Fruit fly (Drosophila melanogaster) whole organism, wandering third instar larva: ENCODE measurements around the gene Cdk2.

Experiments used
- Abd-B ChIP-seq: fragments of >200 bp; optimal IDR thresholded peaks from 2 replicates; lab custom pipeline; 2017; ENCODE audit warnings: missing biosample characterization, missing genetic modification characterization
- CG32264 ChIP-seq: fragments of 200-800 bp; sonication (Bioruptor generic); optimal IDR thresholded peaks from 2 replicates; lab custom pipeline; 2016; ENCODE audit warnings: missing biosample characterization, missing genetic modification characterization
- CG9705 ChIP-seq: fragments of 200-800 bp; sonication (Bioruptor generic); optimal IDR thresholded peaks from 2 replicates; lab custom pipeline; 2018; ENCODE audit warnings: missing biosample characterization, mild to moderate bottlenecking, missing genetic modification characterization
- CrebA ChIP-seq: fragments of 200-800 bp; sonication (Bioruptor generic); optimal IDR thresholded peaks from 2 replicates; lab custom pipeline; 2016; ENCODE audit warnings: missing biosample characterization, mild to moderate bottlenecking, missing genetic modification characterization, borderline replicate concordance
- Dfd ChIP-seq: fragments of >200 bp; optimal IDR thresholded peaks from 2 replicates; lab custom pipeline; 2017; ENCODE audit warnings: missing biosample characterization, missing genetic modification characterization
- Dif ChIP-seq: fragments of 200-275, 200-300 bp; sonication (Bioruptor generic); optimal IDR thresholded peaks from 2 replicates; lab custom pipeline; 2018; ENCODE audit warnings: missing biosample characterization, missing genetic modification characterization; ENCODE audit not compliant: partially characterized antibody
- GATAd ChIP-seq: sonication (Bioruptor generic); optimal IDR thresholded peaks from 2 replicates; lab custom pipeline; 2016; ENCODE audit warnings: missing biosample characterization, missing genetic modification characterization
- HLH106 ChIP-seq: fragments of 200-800 bp; optimal IDR thresholded peaks from 3 replicates; lab custom pipeline; 2019; ENCODE audit warnings: missing biosample characterization, mild to moderate bottlenecking, missing genetic modification characterization, moderate library complexity
- Hnf4 ChIP-seq: fragments of 200-800 bp; sonication (Bioruptor generic); optimal IDR thresholded peaks from 2 replicates; lab custom pipeline; 2016; ENCODE audit warnings: missing biosample characterization, mild to moderate bottlenecking, missing genetic modification characterization
- Hr78 ChIP-seq: fragments of >200 bp; optimal IDR thresholded peaks from 2 replicates; lab custom pipeline; 2017; ENCODE audit warnings: missing biosample characterization, missing genetic modification characterization
- Hr83 ChIP-seq: fragments of 200-300 bp; sonication (Bioruptor generic); optimal IDR thresholded peaks from 2 replicates; lab custom pipeline; 2016; ENCODE audit warnings: missing biosample characterization, mild to moderate bottlenecking, missing genetic modification characterization, moderate library complexity; ENCODE audit not compliant: poor library complexity, severe bottlenecking
- Jra ChIP-seq: sonication (Bioruptor generic); optimal IDR thresholded peaks from 2 replicates; lab custom pipeline; 2016; ENCODE audit warnings: missing biosample characterization, missing genetic modification characterization
- Mio ChIP-seq: sonication (Bioruptor generic); optimal IDR thresholded peaks from 2 replicates; lab custom pipeline; 2016; ENCODE audit warnings: missing biosample characterization, missing genetic modification characterization
- Myc ChIP-seq: fragments of >200 bp; optimal IDR thresholded peaks from 2 replicates; lab custom pipeline; 2017
- N ChIP-seq: fragments of >200 bp; optimal IDR thresholded peaks from 2 replicates; lab custom pipeline; 2018; ENCODE audit warnings: missing biosample characterization, missing external identifiers, missing genetic modification characterization
- OdsH ChIP-seq: fragments of 200-800 bp; sonication (Bioruptor generic); optimal IDR thresholded peaks from 2 replicates; lab custom pipeline; 2016; ENCODE audit warnings: missing biosample characterization, mild to moderate bottlenecking, missing genetic modification characterization
- Rel ChIP-seq, 2 experiments: fragments of 200-800 bp; sonication (Bioruptor generic) in 1 of 2; optimal IDR thresholded peaks; 2 replicates in 1 of 2; 3 replicates in 1 of 2; lab custom pipeline; 2016 to 2019; ENCODE audit warnings: mild to moderate bottlenecking in 2 of 2, missing biosample characterization in 2 of 2, missing genetic modification characterization in 2 of 2, moderate library complexity in 1 of 2
- Sp1 ChIP-seq: fragments of 200-800 bp; sonication (Bioruptor generic); optimal IDR thresholded peaks from 3 replicates; lab custom pipeline; 2019; ENCODE audit warnings: missing biosample characterization, mild to moderate bottlenecking, missing genetic modification characterization, moderate library complexity
- Vsx2 ChIP-seq: fragments of 200-300, 225-300 bp; sonication (Bioruptor generic); optimal IDR thresholded peaks from 2 replicates; lab custom pipeline; 2018; ENCODE audit warnings: missing biosample characterization, missing genetic modification characterization; ENCODE audit not compliant: partially characterized antibody
- br ChIP-seq: fragments of 200-800 bp; sonication (Bioruptor generic); optimal IDR thresholded peaks from 2 replicates; lab custom pipeline; 2016; ENCODE audit warnings: missing biosample characterization, missing genetic modification characterization
- brk ChIP-seq: fragments of 200-800 bp; sonication (Bioruptor generic); optimal IDR thresholded peaks from 2 replicates; lab custom pipeline; 2016; ENCODE audit warnings: missing biosample characterization, mild to moderate bottlenecking, missing genetic modification characterization
- dl ChIP-seq, 2 experiments: fragments of 175-275, 200-275 bp in 1 of 2; fragments of 200-275 bp in 1 of 2; sonication (Bioruptor generic); optimal IDR thresholded peaks; lab custom pipeline; 2018; ENCODE audit warnings: mild to moderate bottlenecking in 2 of 2, missing biosample characterization in 2 of 2, missing genetic modification characterization in 2 of 2, moderate library complexity in 2 of 2; ENCODE audit not compliant: partially characterized antibody in 2 of 2, insufficient read depth in 1 of 2
- dmrt93B ChIP-seq: fragments of 200-800 bp; sonication (Bioruptor generic); optimal IDR thresholded peaks from 2 replicates; lab custom pipeline; 2018; ENCODE audit warnings: missing biosample characterization, mild to moderate bottlenecking, missing genetic modification characterization
- dsf ChIP-seq: sonication (Bioruptor generic); optimal IDR thresholded peaks from 2 replicates; lab custom pipeline; 2016; ENCODE audit warnings: missing biosample characterization, missing genetic modification characterization, borderline replicate concordance
- ey ChIP-seq: fragments of 200-800 bp; sonication (Bioruptor generic); optimal IDR thresholded peaks from 2 replicates; lab custom pipeline; 2016; ENCODE audit warnings: missing biosample characterization, missing genetic modification characterization
- foxo ChIP-seq, 2 experiments: fragments of 200-800 bp; sonication (Bioruptor generic); optimal IDR thresholded peaks; 2 replicates in 1 of 2; 3 replicates in 1 of 2; lab custom pipeline; 2016 to 2017; ENCODE audit warnings: missing biosample characterization in 2 of 2, missing genetic modification characterization in 2 of 2
- fru ChIP-seq: fragments of 200-800 bp; sonication (Bioruptor generic); optimal IDR thresholded peaks from 3 replicates; lab custom pipeline; 2016; ENCODE audit warnings: missing biosample characterization, mild to moderate bottlenecking, missing genetic modification characterization
- h ChIP-seq: fragments of 200-800 bp; sonication (Bioruptor generic); optimal IDR thresholded peaks from 3 replicates; lab custom pipeline; 2016; ENCODE audit warnings: missing biosample characterization, mild to moderate bottlenecking, missing genetic modification characterization
- jim ChIP-seq: fragments of 175-275, 200-325 bp; sonication (Bioruptor generic); optimal IDR thresholded peaks from 2 replicates; lab custom pipeline; 2016; ENCODE audit warnings: missing biosample characterization, mild to moderate bottlenecking, missing genetic modification characterization
- lola ChIP-seq: fragments of >200 bp; optimal IDR thresholded peaks from 2 replicates; lab custom pipeline; 2017; ENCODE audit warnings: missing biosample characterization, missing genetic modification characterization
- pan ChIP-seq: fragments of >200 bp; optimal IDR thresholded peaks from 2 replicates; lab custom pipeline; 2017
- psq ChIP-seq: fragments of 200-800 bp; sonication (Bioruptor generic); optimal IDR thresholded peaks from 3 replicates; lab custom pipeline; 2017; ENCODE audit warnings: missing biosample characterization, mild to moderate bottlenecking, missing genetic modification characterization, moderate library complexity
- rgr ChIP-seq: fragments of 200-800 bp; sonication (Bioruptor generic); optimal IDR thresholded peaks from 3 replicates; lab custom pipeline; 2016; ENCODE audit warnings: missing biosample characterization, mild to moderate bottlenecking, missing genetic modification characterization
- sage ChIP-seq: fragments of 200-800 bp; sonication (Bioruptor generic); optimal IDR thresholded peaks from 2 replicates; lab custom pipeline; 2016; ENCODE audit warnings: missing biosample characterization, mild to moderate bottlenecking, missing genetic modification characterization
- sv ChIP-seq: fragments of 200-800 bp; sonication (Bioruptor generic); optimal IDR thresholded peaks from 3 replicates; lab custom pipeline; 2016; ENCODE audit warnings: missing biosample characterization, missing genetic modification characterization
- tai ChIP-seq: sonication (Bioruptor generic); optimal IDR thresholded peaks from 2 replicates; lab custom pipeline; 2016; ENCODE audit warnings: missing biosample characterization, missing genetic modification characterization
- usp ChIP-seq: fragments of >200 bp; optimal IDR thresholded peaks from 2 replicates; lab custom pipeline; 2017; ENCODE audit warnings: missing biosample characterization, missing genetic modification characterization
- woc ChIP-seq: sonication (Bioruptor generic); optimal IDR thresholded peaks from 2 replicates; lab custom pipeline; 2016; ENCODE audit warnings: missing biosample characterization, mild to moderate bottlenecking, missing genetic modification characterization

Cdk2 gene

DNA sequence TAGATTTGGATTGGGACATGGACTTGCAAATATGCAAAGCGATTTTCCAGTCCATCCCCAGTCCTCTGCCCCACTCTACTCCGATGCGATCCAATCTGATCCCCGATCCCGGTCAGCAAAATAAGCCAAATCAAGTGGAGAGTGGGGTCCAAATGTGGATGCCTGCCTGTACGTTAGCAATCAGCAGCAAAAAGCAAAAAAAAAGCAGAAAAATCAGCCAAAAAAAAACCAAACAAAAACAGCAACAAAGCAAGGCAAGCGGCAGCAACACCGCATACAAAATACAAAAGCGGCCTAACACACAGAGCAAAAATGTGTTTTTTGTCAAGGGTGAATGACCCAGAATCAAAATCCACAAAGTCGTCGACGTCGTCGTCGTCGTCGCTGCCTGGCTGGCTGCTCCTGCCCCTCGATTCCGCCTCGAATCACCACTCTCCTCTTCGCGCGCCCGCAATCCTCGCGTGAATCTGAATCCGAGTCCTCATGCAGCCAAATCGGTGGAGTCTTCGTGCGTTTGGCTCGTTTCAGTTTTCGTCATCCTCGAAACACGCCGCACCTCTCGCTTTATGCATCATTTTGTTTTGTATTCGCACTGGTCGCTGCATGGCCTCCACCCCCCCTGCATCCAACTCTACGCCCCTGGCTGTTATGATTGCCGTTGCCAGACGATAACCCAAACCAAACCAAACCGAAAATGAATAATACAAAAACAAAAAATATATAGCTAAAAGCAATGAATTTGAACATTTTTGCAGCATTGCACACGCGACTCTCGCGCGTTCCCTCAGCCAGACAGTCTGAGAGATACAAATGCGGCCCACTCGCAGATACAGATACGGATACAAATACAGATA is 30.1 kb downstream of the Cdk2 start:
- peak; percentile 91 for TF ChIP-seq psq
- TF ChIP-seq Sp1 = peak; percentile 70
- TF ChIP-seq Hr78 (GFP tag; lab: Kevin White, UChicago) = no peak
- TF ChIP-seq Mio (GFP tag; lab: Kevin White, UChicago) = peak; percentile 50
- TF ChIP-seq dmrt93B = peak; percentile 52
- no peak for TF ChIP-seq Dfd (GFP tag; lab: Kevin White, UChicago)
- TF ChIP-seq fru = peak; percentile 87
- no peak for TF ChIP-seq dsf (GFP tag; lab: Kevin White, UChicago)
- peak; percentile 57 for TF ChIP-seq Dif (GFP tag; lab: Kevin White, UChicago)
- peak; percentile 85 for TF ChIP-seq Hnf4 (GFP tag; lab: Kevin White, UChicago)
- peak; percentile 73 for TF ChIP-seq CG32264 (GFP tag; lab: Kevin White, UChicago)
- no peak for TF ChIP-seq GATAd (GFP tag; lab: Kevin White, UChicago)
- peak; percentile 94 for TF ChIP-seq tai (GFP tag; lab: Kevin White, UChicago)
- peak; percentile 78 for TF ChIP-seq woc (GFP tag; lab: Kevin White, UChicago)
- peak; percentile 81 for TF ChIP-seq Jra
- TF ChIP-seq OdsH (GFP tag; lab: Kevin White, UChicago) = peak; percentile 87
- TF ChIP-seq sage = peak; percentile 50
- TF ChIP-seq rgr (GFP tag; lab: Kevin White, UChicago) = peak; percentile 88
- TF ChIP-seq N = no peak
- TF ChIP-seq pan (lab: Kevin White, UChicago) = no peak
- peak; percentile 89 for TF ChIP-seq br
- peak; percentile 53 for TF ChIP-seq brk (GFP tag; lab: Kevin White, UChicago)
- peak; percentile 40 to 91 for TF ChIP-seq foxo (GFP tag; optimal IDR thresholded peaks at IDR 0.05; lab: Kevin White, UChicago)
- peak; percentile 74 for TF ChIP-seq CrebA (GFP tag; lab: Kevin White, UChicago)
- TF ChIP-seq dl (GFP tag; optimal IDR thresholded peaks at IDR 0.05; lab: Kevin White, UChicago; ENCODE audit: insufficient read depth in 1 of 2, partially characterized antibody in 2 of 2) = peak in 1 of 2 experiments; percentile 14
- peak; percentile 88 for TF ChIP-seq Hr83 (GFP tag; lab: Kevin White, UChicago)
- peak; percentile 21 for TF ChIP-seq CG9705 (GFP tag; lab: Kevin White, UChicago)
- no peak for TF ChIP-seq usp (GFP tag; lab: Kevin White, UChicago)
- no peak for TF ChIP-seq sv (GFP tag; lab: Kevin White, UChicago)
- TF ChIP-seq jim (GFP tag; lab: Kevin White, UChicago) = peak; percentile 91
- TF ChIP-seq Rel (GFP tag; optimal IDR thresholded peaks at IDR 0.05; lab: Kevin White, UChicago) = peak; percentile 94
- peak; percentile 58 for TF ChIP-seq Rel (tag; optimal IDR thresholded peaks at IDR 0.05; lab: Kevin White, UChicago)
- no peak for TF ChIP-seq Abd-B (GFP tag; lab: Kevin White, UChicago)
- TF ChIP-seq Vsx2 (GFP tag; lab: Kevin White, UChicago) = peak; percentile 42
- peak; percentile 97 for TF ChIP-seq h (GFP tag; lab: Kevin White, UChicago)
- peak; percentile 82 for TF ChIP-seq HLH106
- no peak for TF ChIP-seq Myc (lab: Kevin White, UChicago)
- TF ChIP-seq ey (GFP tag; lab: Kevin White, UChicago) = peak; percentile 90
- no peak for TF ChIP-seq lola

DNA sequence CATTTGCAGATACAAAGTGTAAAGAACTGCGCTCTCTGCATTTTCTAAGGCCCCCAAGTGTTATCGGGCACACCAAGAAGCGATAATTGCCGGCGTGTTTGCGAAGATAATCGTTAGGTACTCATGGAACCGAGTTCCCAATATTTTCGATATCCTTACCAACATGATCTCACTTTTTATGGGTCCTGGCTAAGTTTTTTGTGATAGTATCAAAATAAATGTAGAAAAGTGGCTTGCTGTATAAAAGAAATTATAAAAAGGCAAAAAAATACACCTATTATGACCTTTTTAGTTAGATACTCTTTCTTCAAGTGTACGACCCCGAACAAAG is 30.7 kb downstream of the Cdk2 start:
- no peak for TF ChIP-seq Sp1
- peak; percentile 85 for TF ChIP-seq Hr83 (GFP tag; lab: Kevin White, UChicago)
